Worm (Caenorhabditis elegans) whole organism, late embryonic: ENCODE measurements around the gene srj-13.

Experiments used
- C08G9.2 ChIP-seq: sonication (generic microtip); optimal IDR thresholded peaks from 2 replicates; lab custom pipeline; 2016; ENCODE audit warnings: mild to moderate bottlenecking, missing genetic modification characterization, moderate library complexity, missing compliant biosample characterization
- C38D4.7 ChIP-seq: fragments of 200-800 bp; sonication (Bioruptor generic); optimal IDR thresholded peaks from 2 replicates; lab custom pipeline; 2018; ENCODE audit warnings: mild to moderate bottlenecking, missing genetic modification characterization, moderate library complexity, missing compliant biosample characterization
- K09A11.1 ChIP-seq: sonication (generic microtip); optimal IDR thresholded peaks from 2 replicates; lab custom pipeline; 2017; ENCODE audit warnings: antibody characterized with exemption, mild to moderate bottlenecking, missing genetic modification characterization, missing compliant biosample characterization; ENCODE audit not compliant: insufficient read depth
- Y22D7AL.16 ChIP-seq: sonication (generic microtip); optimal IDR thresholded peaks from 2 replicates; lab custom pipeline; 2016; ENCODE audit warnings: missing genetic modification characterization, missing compliant biosample characterization
- ama-1 ChIP-seq: fragments of 150-350 bp; optimal IDR thresholded peaks from 2 replicates; lab custom pipeline; 2014
- ceh-19 ChIP-seq: fragments of 200-800 bp; sonication (Bioruptor generic); optimal IDR thresholded peaks from 2 replicates; lab custom pipeline; 2018; ENCODE audit warnings: mild to moderate bottlenecking, missing genetic modification characterization, missing compliant biosample characterization
- ceh-24 ChIP-seq: sonication (generic microtip); optimal IDR thresholded peaks from 2 replicates; lab custom pipeline; 2016; ENCODE audit warnings: mild to moderate bottlenecking, missing genetic modification characterization, missing compliant biosample characterization
- ceh-48 ChIP-seq: sonication (generic microtip); optimal IDR thresholded peaks from 2 replicates; lab custom pipeline; 2016; ENCODE audit warnings: missing genetic modification characterization, inconsistent platforms, missing compliant biosample characterization
- ceh-9 ChIP-seq: sonication (generic microtip); optimal IDR thresholded peaks from 2 replicates; lab custom pipeline; 2016; ENCODE audit warnings: mild to moderate bottlenecking, missing genetic modification characterization, inconsistent platforms, missing compliant biosample characterization
- che-1 ChIP-seq: sonication (generic microtip); optimal IDR thresholded peaks from 2 replicates; lab custom pipeline; 2016; ENCODE audit warnings: mild to moderate bottlenecking, missing genetic modification characterization, missing compliant biosample characterization
- dmd-4 ChIP-seq: sonication (generic microtip); optimal IDR thresholded peaks from 2 replicates; lab custom pipeline; 2016; ENCODE audit warnings: borderline replicate concordance, missing genetic modification characterization, missing compliant biosample characterization
- dve-1 ChIP-seq: sonication (generic microtip); optimal IDR thresholded peaks from 2 replicates; lab custom pipeline; 2017; ENCODE audit warnings: antibody characterized with exemption, mild to moderate bottlenecking, missing genetic modification characterization, missing compliant biosample characterization
- elt-2 ChIP-seq: sonication (generic microtip); optimal IDR thresholded peaks from 2 replicates; lab custom pipeline; 2016; ENCODE audit warnings: missing genetic modification reagents, missing genetic modification characterization, missing compliant biosample characterization
- elt-4 ChIP-seq: sonication (generic microtip); optimal IDR thresholded peaks from 2 replicates; lab custom pipeline; 2016; ENCODE audit warnings: missing genetic modification characterization, missing compliant biosample characterization
- fax-1 ChIP-seq: sonication (generic microtip); optimal IDR thresholded peaks from 2 replicates; lab custom pipeline; 2016; ENCODE audit warnings: missing genotype, missing genetic modification characterization, missing compliant biosample characterization
- fkh-10 ChIP-seq: fragments of 150-350 bp; optimal IDR thresholded peaks from 2 replicates; lab custom pipeline; 2014; ENCODE audit warnings: missing biosample characterization, missing genetic modification reagents, missing genetic modification characterization
- fkh-6 ChIP-seq: sonication (generic microtip); optimal IDR thresholded peaks from 2 replicates; lab custom pipeline; 2016; ENCODE audit warnings: missing genetic modification characterization, missing compliant biosample characterization
- hlh-13 ChIP-seq: fragments of 200-800 bp; sonication (Bioruptor generic); optimal IDR thresholded peaks from 2 replicates; lab custom pipeline; 2018; ENCODE audit warnings: mild to moderate bottlenecking, missing genetic modification characterization, missing compliant biosample characterization
- hlh-30 ChIP-seq: sonication (generic microtip); optimal IDR thresholded peaks from 2 replicates; lab custom pipeline; 2017; ENCODE audit warnings: antibody characterized with exemption, missing genetic modification characterization, missing compliant biosample characterization; ENCODE audit not compliant: insufficient read depth
- hlh-8 ChIP-seq: sonication (generic microtip); optimal IDR thresholded peaks from 2 replicates; lab custom pipeline; 2016; ENCODE audit warnings: missing genotype, missing genetic modification characterization, missing compliant biosample characterization
- mec-3 ChIP-seq: sonication (generic microtip); optimal IDR thresholded peaks from 2 replicates; lab custom pipeline; 2016; ENCODE audit warnings: borderline replicate concordance, missing genetic modification characterization, missing compliant biosample characterization
- nhr-11 ChIP-seq: fragments of 150-350 bp; optimal IDR thresholded peaks from 2 replicates; lab custom pipeline; 2014; ENCODE audit warnings: missing biosample characterization, missing genetic modification characterization
- nhr-232 ChIP-seq: sonication (generic microtip); optimal IDR thresholded peaks from 2 replicates; lab custom pipeline; 2016; ENCODE audit warnings: missing genetic modification characterization, missing compliant biosample characterization
- odd-2 ChIP-seq: sonication (generic microtip); optimal IDR thresholded peaks from 2 replicates; lab custom pipeline; 2017; ENCODE audit warnings: antibody characterized with exemption, mild to moderate bottlenecking, missing genetic modification characterization, missing compliant biosample characterization
- pag-3 ChIP-seq: sonication (generic microtip); optimal IDR thresholded peaks from 2 replicates; lab custom pipeline; 2016; ENCODE audit warnings: missing compliant biosample characterization, missing genetic modification characterization, borderline replicate concordance
- pat-9 ChIP-seq: fragments of 200-800 bp; sonication (Bioruptor generic); optimal IDR thresholded peaks from 2 replicates; lab custom pipeline; 2018; ENCODE audit warnings: mild to moderate bottlenecking, missing genetic modification characterization, moderate library complexity, missing compliant biosample characterization
- pax-1 ChIP-seq: fragments of 150-350 bp; optimal IDR thresholded peaks from 2 replicates; lab custom pipeline; 2014; ENCODE audit warnings: missing biosample characterization, missing genetic modification characterization
- pha-2 ChIP-seq: sonication (generic microtip); optimal IDR thresholded peaks from 2 replicates; lab custom pipeline; 2017; ENCODE audit warnings: mild to moderate bottlenecking, missing genetic modification characterization, missing compliant biosample characterization
- pha-4 ChIP-seq: fragments of 150-350 bp; optimal IDR thresholded peaks from 2 replicates; lab custom pipeline; 2018; ENCODE audit warnings: missing biosample characterization, missing genetic modification reagents, missing genetic modification characterization
- pros-1 ChIP-seq: fragments of 150-350 bp; optimal IDR thresholded peaks from 2 replicates; lab custom pipeline; 2014; ENCODE audit warnings: missing biosample characterization, missing genetic modification reagents, missing genetic modification characterization
- rnt-1 ChIP-seq: sonication (generic microtip); optimal IDR thresholded peaks from 2 replicates; lab custom pipeline; 2016; ENCODE audit warnings: missing genetic modification characterization, missing compliant biosample characterization
- sdc-2 ChIP-seq: sonication (generic microtip); optimal IDR thresholded peaks from 2 replicates; lab custom pipeline; 2016; ENCODE audit warnings: missing genotype, missing genetic modification characterization, missing compliant biosample characterization
- sox-2 ChIP-seq: fragments of 200-800 bp; sonication (Bioruptor generic); IDR thresholded peaks from 2 replicates; pipeline ENCODE4 v1.3.6; 2022; ENCODE audit warnings: missing genetic modification reagents, missing genetic modification characterization, missing compliant biosample characterization
- sox-4 ChIP-seq: sonication (generic microtip); optimal IDR thresholded peaks from 2 replicates; lab custom pipeline; 2017; ENCODE audit warnings: mild to moderate bottlenecking, missing genetic modification characterization, inconsistent platforms, missing compliant biosample characterization
- tbx-2 ChIP-seq: sonication (generic microtip); optimal IDR thresholded peaks from 2 replicates; lab custom pipeline; 2016; ENCODE audit warnings: missing genetic modification characterization, missing compliant biosample characterization
- unc-3 ChIP-seq, 2 experiments: fragments of 200-800 bp in 1 of 2; sonication (Bioruptor generic) in 1 of 2; sonication (generic microtip) in 1 of 2; conservative IDR thresholded peaks in 1 of 2; optimal IDR thresholded peaks in 1 of 2; 2 replicates each; pipeline versions ENCODE4 v1.3.6 to Lab custom; 2016 to 2022; ENCODE audit warnings: missing compliant biosample characterization in 2 of 2, missing genetic modification characterization in 2 of 2, missing genetic modification reagents in 1 of 2
- unc-42 ChIP-seq: sonication (generic microtip); optimal IDR thresholded peaks from 2 replicates; lab custom pipeline; 2016; ENCODE audit warnings: missing genotype, missing genetic modification characterization, missing compliant biosample characterization
- unc-55 ChIP-seq: sonication (generic microtip); optimal IDR thresholded peaks from 2 replicates; lab custom pipeline; 2017; ENCODE audit warnings: missing biosample characterization, missing genetic modification reagents, missing genetic modification characterization
- unc-86 ChIP-seq: sonication (generic microtip); optimal IDR thresholded peaks from 2 replicates; lab custom pipeline; 2016; ENCODE audit warnings: missing genetic modification characterization, missing compliant biosample characterization

Gene srj-13

DNA sequence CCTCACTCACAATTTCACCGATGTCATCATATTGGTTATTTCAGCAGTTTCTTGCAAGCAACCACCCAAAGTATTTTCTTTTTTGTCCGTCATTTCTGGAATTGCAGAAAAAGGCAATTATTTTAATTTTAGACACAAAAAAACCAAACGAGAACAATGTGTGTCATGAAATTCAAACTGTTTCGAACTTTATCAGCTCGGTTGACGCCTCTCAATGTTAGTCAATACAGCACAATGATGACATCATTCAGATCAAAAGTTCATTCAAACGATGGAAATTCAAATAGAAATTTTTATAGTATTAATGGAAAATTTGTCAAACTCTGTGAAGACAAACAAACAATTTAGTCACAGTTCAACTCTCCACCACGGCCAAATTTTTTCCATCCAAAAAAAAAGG lies 10.5 kb upstream of the srj-13 start, which contains the start of gene fbxa-105:
fbxa-105 (minus strand) TSS at position 97 of the 400 bp plus-strand sequence.
- TF ChIP-seq pros-1 (tag; lab: Kevin White, UChicago) = no peak
- no peak for TF ChIP-seq pax-1 (tag; lab: Kevin White, UChicago)
- TF ChIP-seq ceh-19 (GFP tag; lab: Kevin White, UChicago) = no peak
- no peak for TF ChIP-seq fkh-10 (GFP tag; lab: Kevin White, UChicago)
- no peak for TF ChIP-seq ama-1 (lab: Kevin White, UChicago)
- no peak for TF ChIP-seq elt-4
- no peak for TF ChIP-seq C08G9.2 (tag; lab: Kevin White, UChicago)
- TF ChIP-seq odd-2 (tag; lab: Kevin White, UChicago) = no peak
- TF ChIP-seq mec-3 (tag; lab: Kevin White, UChicago) = no peak
- no peak for TF ChIP-seq hlh-13 (GFP tag; lab: Kevin White, UChicago)
- no peak for TF ChIP-seq pha-4 (tag; lab: Kevin White, UChicago)

DNA sequence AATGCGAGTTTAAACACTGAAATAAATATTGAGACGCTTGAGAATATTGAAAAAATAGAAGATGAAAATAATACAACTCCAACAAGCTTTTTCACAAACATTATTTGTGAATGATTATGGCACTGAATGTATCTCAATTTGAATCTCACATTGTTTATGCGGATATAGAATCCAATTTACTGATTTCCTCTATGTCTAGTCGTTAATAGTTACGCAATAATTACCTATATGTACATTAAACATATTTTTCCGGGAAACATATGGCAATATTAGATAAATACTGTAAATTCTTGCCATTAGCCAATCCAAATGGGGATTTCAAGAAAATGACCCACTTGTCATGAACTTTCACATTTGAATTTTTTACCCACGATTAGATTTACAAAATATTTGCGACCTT lies 7.1 kb upstream of the srj-13 start, which contains the start of gene srx-9:
srx-9 (minus strand) TSS at position 101 of the 400 bp plus-strand sequence.
- TF ChIP-seq nhr-11 (tag; lab: Kevin White, UChicago) = no peak
- no peak for TF ChIP-seq pat-9 (tag; lab: Kevin White, UChicago)
- TF ChIP-seq unc-3 (GFP tag; conservative IDR thresholded peaks at IDR 0.05; lab: Robert Waterston, UW) = no peak
- no peak for TF ChIP-seq unc-3 (tag; optimal IDR thresholded peaks at IDR 0.05; lab: Kevin White, UChicago)
- no peak for TF ChIP-seq fkh-6
- no peak for TF ChIP-seq unc-42 (tag; lab: Kevin White, UChicago)
- no peak for TF ChIP-seq pros-1 (tag; lab: Kevin White, UChicago)
- TF ChIP-seq pha-2 (tag; lab: Kevin White, UChicago) = no peak

DNA sequence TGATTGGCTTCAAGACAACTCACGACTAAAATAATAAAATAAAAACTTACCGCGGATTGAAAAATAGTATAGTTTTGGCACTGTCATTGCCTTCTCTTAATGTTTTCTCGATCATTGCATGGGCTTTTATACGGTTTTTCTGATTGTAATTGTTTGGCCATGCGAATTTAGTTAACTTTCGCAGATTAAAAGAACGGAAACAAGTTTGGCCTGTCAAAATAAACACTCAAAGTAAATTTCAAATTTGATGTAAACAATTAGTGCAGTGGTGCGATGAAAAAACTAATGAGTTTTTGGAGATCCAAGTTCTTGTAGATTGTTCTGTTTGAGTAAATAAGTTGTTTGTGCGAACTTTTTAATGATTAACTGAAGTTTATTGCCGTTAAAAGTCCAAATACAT lies 3.3 kb upstream of the srj-13 start, which contains the start of gene gst-41:
gst-41 (minus strand) TSS at position 101 of the 400 bp plus-strand sequence.
- no peak for TF ChIP-seq pros-1 (tag; lab: Kevin White, UChicago)
- TF ChIP-seq sox-2 (GFP tag; lab: Robert Waterston, UW) = no peak
- TF ChIP-seq sdc-2 (tag; lab: Kevin White, UChicago) = no peak
- no peak for TF ChIP-seq pha-4 (tag; lab: Kevin White, UChicago)

DNA sequence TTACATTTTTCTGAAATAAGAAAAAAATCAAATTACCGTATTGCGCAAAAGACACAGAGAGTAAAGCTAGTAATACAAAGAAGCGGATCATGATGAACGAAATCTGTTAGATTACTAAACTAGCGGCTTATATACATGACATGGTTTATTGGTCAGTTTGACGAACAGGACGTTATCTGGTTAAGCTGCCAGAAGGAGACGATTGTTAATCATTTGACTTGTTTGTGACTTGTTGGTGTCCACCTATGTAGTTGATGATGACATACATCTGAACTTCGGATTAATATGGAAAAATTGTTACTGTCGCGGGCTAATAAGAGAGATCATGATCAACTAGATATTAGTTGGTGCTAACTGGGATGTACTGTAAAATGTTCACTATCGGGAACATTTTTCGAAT lies 2.4 kb upstream of the srj-13 start, which contains the start of gene cnc-9:
cnc-9 (minus strand) TSS at position 101 of the 400 bp plus-strand sequence.
- TF ChIP-seq ceh-9 (tag; lab: Kevin White, UChicago) (no peak), C38D4.7 (GFP tag; lab: Kevin White, UChicago) (no peak), ceh-24 (tag; lab: Kevin White, UChicago) (no peak), rnt-1 (tag; lab: Kevin White, UChicago) (no peak), fkh-6 (no peak), unc-86 (no peak), che-1 (no peak), K09A11.1 (tag; lab: Kevin White, UChicago) (no peak), dmd-4 (tag; lab: Kevin White, UChicago) (no peak), ceh-48 (tag; lab: Kevin White, UChicago) (no peak), nhr-11 (tag; lab: Kevin White, UChicago) (no peak), fax-1 (tag; lab: Kevin White, UChicago) (no peak), hlh-8 (no peak)

DNA sequence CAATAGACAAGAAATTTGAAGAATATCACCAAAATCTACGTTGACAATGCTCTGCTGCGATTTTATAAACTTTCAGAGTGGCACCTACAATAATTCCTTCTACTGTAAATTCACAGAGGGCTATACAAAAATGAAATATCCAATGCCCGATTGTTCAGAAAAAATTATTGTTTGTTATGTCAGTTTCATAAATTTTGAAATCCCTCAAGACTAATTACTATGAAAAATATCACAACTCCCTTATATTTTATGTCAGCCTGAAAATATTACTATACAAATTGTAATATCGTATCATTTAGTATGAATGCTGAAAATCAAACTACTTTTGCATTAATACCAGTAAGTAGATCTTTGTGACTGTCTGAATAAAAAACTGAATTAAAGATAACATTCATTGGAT lies 1.9 kb upstream of the srj-13 start, which contains the start of gene srx-60:
srx-60 (plus strand) TSS at position 301 of the 400 bp plus-strand sequence.
- no peak for TF ChIP-seq hlh-30 (tag; lab: Kevin White, UChicago)
- TF ChIP-seq nhr-232 (tag; lab: Kevin White, UChicago) = no peak
- no peak for TF ChIP-seq sox-4 (tag; lab: Kevin White, UChicago)
- TF ChIP-seq tbx-2 (tag; lab: Kevin White, UChicago) = no peak
- no peak for TF ChIP-seq ceh-9 (tag; lab: Kevin White, UChicago)
- no peak for TF ChIP-seq pag-3
- no peak for TF ChIP-seq pha-4 (tag; lab: Kevin White, UChicago)
- TF ChIP-seq elt-2 (tag; lab: Kevin White, UChicago) = no peak
- TF ChIP-seq ceh-24 (tag; lab: Kevin White, UChicago) = no peak
- TF ChIP-seq unc-55 (GFP tag; lab: Kevin White, UChicago) = no peak
- no peak for TF ChIP-seq dmd-4 (tag; lab: Kevin White, UChicago)
- no peak for TF ChIP-seq dve-1 (tag; lab: Kevin White, UChicago)
- no peak for TF ChIP-seq Y22D7AL.16 (tag; lab: Kevin White, UChicago)
